Worm (Caenorhabditis elegans): Measurements from ENCODE around the gene C05E11.3.

The C05E11.3 gene

DNA sequence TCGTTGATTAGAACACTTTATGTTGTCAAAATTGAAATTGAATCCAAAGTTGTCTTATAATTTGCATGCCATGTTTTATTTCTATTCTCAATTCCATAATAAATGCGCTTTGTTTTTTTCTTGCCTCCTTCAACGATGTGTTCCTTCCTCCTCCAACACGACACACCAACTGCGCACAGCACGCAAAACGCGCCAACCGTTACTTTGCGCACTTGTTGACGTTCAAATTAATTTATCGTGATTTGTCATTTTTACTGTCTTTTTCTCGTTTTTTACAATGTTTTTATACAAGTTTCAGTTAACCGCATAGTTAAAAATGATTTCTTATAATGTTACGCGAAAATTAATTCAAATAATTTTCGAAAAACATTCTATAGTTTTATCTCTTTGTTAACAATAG lies 9.9 kb downstream of the C05E11.3 start:
- TF ChIP-seq sma-9 (GFP tag; optimal IDR thresholded peaks at IDR 0.05) (peak; percentile 25), sma-9 (tag; optimal IDR thresholded peaks at IDR 0.05) (no peak), gmeb-1 (tag; optimal IDR thresholded peaks at IDR 0.05) (no peak), elt-3 (tag; optimal IDR thresholded peaks at IDR 0.05) (no peak), nhr-6 (tag; optimal IDR thresholded peaks at IDR 0.05) (no peak), crh-2 (tag; optimal IDR thresholded peaks at IDR 0.05) (peak; percentile 53), nhr-12 (tag; optimal IDR thresholded peaks at IDR 0.05) (no peak), lin-13 (GFP tag; optimal IDR thresholded peaks at IDR 0.05) (peak; percentile 12), mbf-1 (tag; optimal IDR thresholded peaks at IDR 0.05) (no peak), skn-1 (tag; optimal IDR thresholded peaks at IDR 0.05) (no peak), nhr-21 (tag; optimal IDR thresholded peaks at IDR 0.05) (peak; percentile 25), nhr-11 (tag; optimal IDR thresholded peaks at IDR 0.05) (no peak), nhr-77 (tag; optimal IDR thresholded peaks at IDR 0.05) (no peak), mab-5 (tag; optimal IDR thresholded peaks at IDR 0.05) (no peak), aly-2 (tag; optimal IDR thresholded peaks at IDR 0.05) (no peak), ztf-11 (tag; optimal IDR thresholded peaks at IDR 0.05) (no peak), nhr-10 (tag; optimal IDR thresholded peaks at IDR 0.05) (no peak), lin-11 (tag; optimal IDR thresholded peaks at IDR 0.05) (no peak), Y55F3AM.14 (GFP tag; optimal IDR thresholded peaks at IDR 0.05) (no peak), snpc-4 (tag; optimal IDR thresholded peaks at IDR 0.05) (no peak), R02D3.7 (tag; optimal IDR thresholded peaks at IDR 0.05) (no peak), ceh-82 (tag; optimal IDR thresholded peaks at IDR 0.05) (no peak), alr-1 (tag; optimal IDR thresholded peaks at IDR 0.05) (no peak), sma-3 (GFP tag; optimal IDR thresholded peaks at IDR 0.05) (peak; percentile 30), mdl-1 (tag; optimal IDR thresholded peaks at IDR 0.05) (no peak), elt-1 (tag; optimal IDR thresholded peaks at IDR 0.05) (no peak), unc-55 (GFP tag; optimal IDR thresholded peaks at IDR 0.05) (peak; percentile 67), dmd-4 (tag; optimal IDR thresholded peaks at IDR 0.05) (no peak), lsy-2 (tag; optimal IDR thresholded peaks at IDR 0.05) (peak in 1 of 2 experiments; percentile 60), ZK546.5 (tag; optimal IDR thresholded peaks at IDR 0.05) (no peak), F13H6.1 (tag; optimal IDR thresholded peaks at IDR 0.05) (peak; percentile 8), nhr-25 (tag; optimal IDR thresholded peaks at IDR 0.05) (no peak), unc-62 (GFP tag; optimal IDR thresholded peaks at IDR 0.05) (no peak), sem-4 (tag; optimal IDR thresholded peaks at IDR 0.05) (peak; percentile 35), blmp-1 (tag; optimal IDR thresholded peaks at IDR 0.05; ENCODE audit: insufficient read depth) (no peak), ztf-1 (GFP tag; conservative IDR thresholded peaks at IDR 0.05) (no peak), ceh-16 (tag; optimal IDR thresholded peaks at IDR 0.05) (no peak), ama-1 (optimal IDR thresholded peaks at IDR 0.05) (no peak), lin-39 (tag; optimal IDR thresholded peaks at IDR 0.05) (no peak), nhr-129 (tag; optimal IDR thresholded peaks at IDR 0.05) (peak; percentile 44), unc-39 (tag; optimal IDR thresholded peaks at IDR 0.05) (no peak), fos-1 (tag; optimal IDR thresholded peaks at IDR 0.05) (no peak), C34F6.9 (tag; optimal IDR thresholded peaks at IDR 0.05) (peak; percentile 63), nhr-23 (tag; optimal IDR thresholded peaks at IDR 0.05) (no peak), nhr-237 (tag; optimal IDR thresholded peaks at IDR 0.05) (no peak), egl-27 (tag; optimal IDR thresholded peaks at IDR 0.05) (no peak), ztf-4 (tag; optimal IDR thresholded peaks at IDR 0.05) (no peak), zag-1 (tag; optimal IDR thresholded peaks at IDR 0.05) (peak; percentile 6), peb-1 (tag; optimal IDR thresholded peaks at IDR 0.05) (no peak)

DNA sequence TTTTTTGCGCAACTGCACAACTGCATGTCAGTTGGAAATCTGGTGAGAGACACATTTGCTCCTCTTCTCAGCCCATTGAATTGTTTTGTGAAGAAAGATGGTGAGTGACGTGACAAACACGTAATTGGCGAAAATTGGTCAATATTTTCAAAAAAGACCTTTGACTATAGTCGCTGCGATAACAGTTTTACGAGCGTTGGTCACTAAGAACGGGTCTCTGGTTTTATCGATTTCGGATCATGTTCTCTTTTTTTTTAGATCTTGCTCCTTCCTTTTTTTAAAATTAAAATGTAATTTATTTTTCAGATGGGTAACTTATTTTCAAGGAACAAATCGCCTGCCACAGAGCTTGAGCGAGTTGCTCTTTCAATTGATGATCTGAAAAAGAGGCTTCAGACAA lies 10.4 kb downstream of the C05E11.3 start, which contains the start of gene lnp-1:
TSS of gene lnp-1 (plus strand) at position 301 of the 400 bp plus-strand sequence.
- no peak for TF ChIP-seq nhr-11 (tag; optimal IDR thresholded peaks at IDR 0.05)
- no peak for TF ChIP-seq peb-1 (tag; optimal IDR thresholded peaks at IDR 0.05)
- TF ChIP-seq ztf-4 (tag; optimal IDR thresholded peaks at IDR 0.05) = no peak
- TF ChIP-seq lin-13 (GFP tag; optimal IDR thresholded peaks at IDR 0.05) = no peak
